Worm (Caenorhabditis elegans): ENCODE data around the gene T02B11.9.
"Not testable (repeated sequence)": the region's sequence is repeated elsewhere in the genome, so short reads cannot be mapped to it uniquely, and the experiment has no call there.

The T02B11.9 gene

ce11 chrV:875945-876344 lies at the start of gene T02B11.9:
Gene T02B11.9, plus strand, starts transcription at chrV:876245.
- TF ChIP-seq egl-27 (tag; optimal IDR thresholded peaks at IDR 0.05) (no peak), nhr-12 (tag; optimal IDR thresholded peaks at IDR 0.05) (no peak), mml-1 (tag; optimal IDR thresholded peaks at IDR 0.05) (no peak), fkh-10 (GFP tag; optimal IDR thresholded peaks at IDR 0.05) (no peak), daf-12 (tag; optimal IDR thresholded peaks at IDR 0.05) (no peak), unc-39 (tag; optimal IDR thresholded peaks at IDR 0.05) (no peak), aly-2 (tag; optimal IDR thresholded peaks at IDR 0.05) (no peak), nhr-23 (tag; optimal IDR thresholded peaks at IDR 0.05) (no peak), nhr-28 (tag; optimal IDR thresholded peaks at IDR 0.05) (no peak), ceh-9 (tag; optimal IDR thresholded peaks at IDR 0.05) (no peak), nfya-1 (tag; optimal IDR thresholded peaks at IDR 0.05; ENCODE audit: insufficient read depth) (no peak), sea-2 (GFP tag; optimal IDR thresholded peaks at IDR 0.05) (no peak), lsy-12 (tag; optimal IDR thresholded peaks at IDR 0.05) (no peak), snpc-4 (tag; optimal IDR thresholded peaks at IDR 0.05) (no peak), nhr-77 (tag; optimal IDR thresholded peaks at IDR 0.05) (no peak), nhr-25 (tag; optimal IDR thresholded peaks at IDR 0.05) (no peak), ztf-4 (tag; optimal IDR thresholded peaks at IDR 0.05) (no peak), ama-1 (optimal IDR thresholded peaks at IDR 0.05) (no peak)

- TF ChIP-seq mdl-1 (tag; optimal IDR thresholded peaks at IDR 0.05) (no peak), nhr-28 (tag; optimal IDR thresholded peaks at IDR 0.05) (no peak), eor-1 (tag; optimal IDR thresholded peaks at IDR 0.05) (no peak), lsy-12 (tag; optimal IDR thresholded peaks at IDR 0.05) (no peak), zag-1 (tag; optimal IDR thresholded peaks at IDR 0.05) (no peak), unc-62 (GFP tag; optimal IDR thresholded peaks at IDR 0.05) (no peak), unc-39 (tag; optimal IDR thresholded peaks at IDR 0.05) (no peak), nhr-12 (tag; optimal IDR thresholded peaks at IDR 0.05) (no peak), hmg-11 (tag; optimal IDR thresholded peaks at IDR 0.05) (no peak), ZK546.5 (tag; optimal IDR thresholded peaks at IDR 0.05) (no peak)
Measured at ce11 chrV:833368-833767, 42.7 kb upstream of the T02B11.9 start, which contains the start of gene F41H8.1. Gene F41H8.1, plus strand, starts transcription at chrV:833668.

- not testable (repeated sequence) for TF ChIP-seq nhr-77 (tag; optimal IDR thresholded peaks at IDR 0.05); nhr-12 (tag; optimal IDR thresholded peaks at IDR 0.05); fkh-10 (GFP tag; optimal IDR thresholded peaks at IDR 0.05)
Measured at ce11 chrV:838984-839471, 37.0 kb upstream of the T02B11.9 start, which contains the start of the genes K09C6.7 and K09C6.10. Gene K09C6.7, minus strand, starts transcription at chrV:839084. Gene K09C6.10, plus strand, starts transcription at chrV:839421.

- no peak for TF ChIP-seq snpc-4 (tag; optimal IDR thresholded peaks at IDR 0.05)
Measured at ce11 chrV:842611-843010, 33.4 kb upstream of the T02B11.9 start.

ce11 chrV:843118-843517 lies 32.9 kb upstream of the T02B11.9 start, which contains the start of gene K09C6.8:
Gene K09C6.8, minus strand, starts transcription at chrV:843218.
- TF ChIP-seq elt-1 (tag; optimal IDR thresholded peaks at IDR 0.05); sea-2 (GFP tag; optimal IDR thresholded peaks at IDR 0.05); nhr-25 (tag; optimal IDR thresholded peaks at IDR 0.05): not testable (repeated sequence)

- TF ChIP-seq R02D3.7 (tag; optimal IDR thresholded peaks at IDR 0.05) (no peak), lin-15B (tag; optimal IDR thresholded peaks at IDR 0.05) (no peak)
Measured at ce11 chrV:847521-847920, 28.5 kb upstream of the T02B11.9 start, which contains the start of gene srbc-13. Gene srbc-13, plus strand, starts transcription at chrV:847821.

ce11 chrV:849042-849441 lies 27.0 kb upstream of the T02B11.9 start:
- TF ChIP-seq ZK546.5 (tag; optimal IDR thresholded peaks at IDR 0.05) (no peak), ceh-9 (tag; optimal IDR thresholded peaks at IDR 0.05) (no peak), nhr-76 (tag; optimal IDR thresholded peaks at IDR 0.05) (no peak), sea-2 (GFP tag; optimal IDR thresholded peaks at IDR 0.05) (no peak), nhr-43 (tag; optimal IDR thresholded peaks at IDR 0.05; ENCODE audit: poor library complexity, severe bottlenecking) (no peak), jun-1 (tag; optimal IDR thresholded peaks at IDR 0.05) (no peak), unc-62 (GFP tag; optimal IDR thresholded peaks at IDR 0.05) (no peak), mdl-1 (tag; optimal IDR thresholded peaks at IDR 0.05) (no peak), eor-1 (tag; optimal IDR thresholded peaks at IDR 0.05) (no peak), skn-1 (tag; optimal IDR thresholded peaks at IDR 0.05) (no peak), nhr-67 (tag; optimal IDR thresholded peaks at IDR 0.05) (no peak), snpc-4 (tag; optimal IDR thresholded peaks at IDR 0.05) (no peak), ztf-4 (tag; optimal IDR thresholded peaks at IDR 0.05) (no peak), fkh-2 (tag; optimal IDR thresholded peaks at IDR 0.05) (no peak), elt-3 (tag; optimal IDR thresholded peaks at IDR 0.05) (no peak)

Data from whole organism, L3 larva.